Fruit fly (Drosophila melanogaster): ENCODE results near the gene CG34174.
A peak's percentile ranks its signal among the peaks of the same experiment; 100 is the strongest.

The CG34174 gene

DNA sequence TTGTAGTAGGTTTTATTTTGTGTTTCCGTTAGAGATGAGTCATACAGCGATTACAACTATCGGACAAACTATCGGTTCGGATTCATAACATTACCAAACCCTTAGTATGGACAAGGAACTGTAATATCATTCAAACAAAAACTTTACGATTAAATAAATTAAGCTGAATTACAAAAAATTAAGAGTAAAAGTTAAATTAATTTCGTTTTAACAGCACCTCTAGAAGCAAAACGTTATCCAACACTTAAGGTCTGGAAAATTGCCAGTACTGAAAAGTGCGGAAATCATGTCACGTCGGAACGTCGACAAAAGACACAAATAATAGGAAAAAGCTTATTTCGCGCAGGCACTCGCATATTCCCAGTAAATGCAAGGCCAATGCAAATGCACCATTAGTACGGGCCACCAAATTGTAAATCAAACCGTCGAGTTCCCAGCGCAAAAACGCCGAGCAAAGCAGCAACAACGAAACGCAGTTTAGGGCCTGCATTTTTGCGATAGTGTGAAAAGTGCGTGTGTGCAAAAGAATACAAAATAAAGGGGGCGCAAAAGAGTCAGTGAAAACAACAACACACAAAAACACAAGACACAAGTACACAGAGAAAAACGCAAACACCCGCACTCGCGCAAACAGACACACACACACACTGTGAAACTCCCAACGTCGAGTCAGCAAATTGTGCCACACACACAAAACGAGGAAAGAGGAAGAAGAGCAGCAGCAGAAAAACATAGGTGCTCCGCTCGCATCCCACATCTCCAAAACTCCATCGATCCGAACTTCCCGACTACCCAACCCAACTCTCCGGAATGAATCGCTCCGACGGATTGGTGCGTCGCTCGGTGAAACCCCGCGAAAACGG is 12.4 kb downstream of the CG34174 start, which contains the start of the genes CG15387 and sau (continued):
- TF ChIP-seq H2.0 (GFP tag; IDR thresholded peaks at IDR 0.05) (peak; percentile 85), CG8089 (GFP tag; optimal IDR thresholded peaks at IDR 0.05) (peak; percentile 83), pum (GFP tag; optimal IDR thresholded peaks at IDR 0.05) (peak; percentile 93), CG10321 (GFP tag; IDR thresholded peaks at IDR 0.05) (peak; percentile 36; the same call in 1 of the 2 replicates), Lpt (GFP tag; optimal IDR thresholded peaks at IDR 0.05) (no peak), grau (tag; optimal IDR thresholded peaks at IDR 0.05) (peak; percentile 86), CG1233 (GFP tag; optimal IDR thresholded peaks at IDR 0.05) (peak; percentile 82), CG30020 (tag; optimal IDR thresholded peaks at IDR 0.05) (peak; percentile 80), Fer1 (GFP tag; optimal IDR thresholded peaks at IDR 0.05) (peak; percentile 87), ham (GFP tag; IDR thresholded peaks at IDR 0.05) (no peak), phol (tag; optimal IDR thresholded peaks at IDR 0.05) (peak; percentile 88), disco-r (GFP tag; optimal IDR thresholded peaks at IDR 0.05) (peak; percentile 84), CG9797 (GFP tag; optimal IDR thresholded peaks at IDR 0.05) (no peak), CG6272 (GFP tag; IDR thresholded peaks at IDR 0.05) (peak; percentile 77), az2 (GFP tag; optimal IDR thresholded peaks at IDR 0.05) (peak; percentile 84), Hsf (GFP tag; optimal IDR thresholded peaks at IDR 0.05) (peak; percentile 93), CG7786 (GFP tag; optimal IDR thresholded peaks at IDR 0.05) (peak; percentile 91), slp2 (GFP tag; optimal IDR thresholded peaks at IDR 0.05) (peak; percentile 90), pros (GFP tag; optimal IDR thresholded peaks at IDR 0.05) (no peak), trem (tag; optimal IDR thresholded peaks at IDR 0.05) (peak; percentile 91), cad (GFP tag; optimal IDR thresholded peaks at IDR 0.05) (no peak), luna (GFP tag; optimal IDR thresholded peaks at IDR 0.05) (peak; percentile 87), CG11504 (tag; optimal IDR thresholded peaks at IDR 0.05) (peak; percentile 87), chif (GFP tag; optimal IDR thresholded peaks at IDR 0.05) (peak; percentile 86 to 91), lbe (GFP tag; optimal IDR thresholded peaks at IDR 0.05) (peak; percentile 90), zfh2 (GFP tag; optimal IDR thresholded peaks at IDR 0.05) (peak; percentile 93), Hr78 (GFP tag; optimal IDR thresholded peaks at IDR 0.05) (peak in 1 of 2 experiments; percentile 51), Xrp1 (GFP tag; IDR thresholded peaks at IDR 0.05) (peak; percentile 88), tin (GFP tag; optimal IDR thresholded peaks at IDR 0.05) (peak; percentile 90), ap (GFP tag; IDR thresholded peaks at IDR 0.05) (peak; percentile 62), CG7556 (GFP tag; optimal IDR thresholded peaks at IDR 0.05) (peak; percentile 83), ranshi (GFP tag; IDR thresholded peaks at IDR 0.05) (peak; percentile 82), CG43689 (GFP tag; IDR thresholded peaks at IDR 0.05) (peak; percentile 64), run (tag; optimal IDR thresholded peaks at IDR 0.05) (peak; percentile 8), sc (optimal IDR thresholded peaks at IDR 0.05) (no peak), sc (GFP tag; optimal IDR thresholded peaks at IDR 0.05) (peak; percentile 64), gsb-n (tag; optimal IDR thresholded peaks at IDR 0.05) (peak; percentile 81), HLH4C (GFP tag; IDR thresholded peaks at IDR 0.05; ENCODE audit: partially characterized antibody) (peak; percentile 89), CG9437 (GFP tag; optimal IDR thresholded peaks at IDR 0.05) (peak; percentile 85), Adf1 (GFP tag; IDR thresholded peaks at IDR 0.05) (peak; percentile 52), Awh (GFP tag; IDR thresholded peaks at IDR 0.05) (peak; percentile 65), Scr (GFP tag; IDR thresholded peaks at IDR 0.05; ENCODE audit: partially characterized antibody) (peak; percentile 97), salm (tag; optimal IDR thresholded peaks at IDR 0.05) (peak; percentile 58), Hand (GFP tag; optimal IDR thresholded peaks at IDR 0.05) (peak; percentile 52), croc (GFP tag; conservative IDR thresholded peaks at IDR 0.05) (peak; percentile 65), twi (tag; optimal IDR thresholded peaks at IDR 0.05) (peak; percentile 78), fd102C (GFP tag; optimal IDR thresholded peaks at IDR 0.05) (no peak), maf-S (GFP tag; optimal IDR thresholded peaks at IDR 0.05) (peak; percentile 89), ttk (GFP tag; IDR thresholded peaks at IDR 0.05) (peak; percentile 80), ERR (GFP tag; optimal IDR thresholded peaks at IDR 0.05) (peak; percentile 80)

Measured in whole organism, embryonic.